Fruit fly (Drosophila melanogaster): ENCODE results near the gene CG43954.

Gene CG43954

dm6 chr3L:16758504-16759109 lies 47.1 kb upstream of the CG43954 start (continued):
- peak; percentile 84 for TF ChIP-seq CG3919 (GFP tag; optimal IDR thresholded peaks at IDR 0.05)
- TF ChIP-seq CG11294 (GFP tag; IDR thresholded peaks at IDR 0.05): peak; percentile 46
- TF ChIP-seq CG34406 (GFP tag; optimal IDR thresholded peaks at IDR 0.05): peak; percentile 69
- peak; percentile 93 to 96 for TF ChIP-seq ss (GFP tag; optimal IDR thresholded peaks at IDR 0.05)
- peak; percentile 79 for TF ChIP-seq achi (GFP tag; optimal IDR thresholded peaks at IDR 0.05)
- TF ChIP-seq CG4318 (GFP tag; optimal IDR thresholded peaks at IDR 0.05): peak; percentile 76
- TF ChIP-seq Hr38 (GFP tag; optimal IDR thresholded peaks at IDR 0.05): no peak
- TF ChIP-seq fd85E (GFP tag; optimal IDR thresholded peaks at IDR 0.05): peak; percentile 47
- peak; percentile 70 for TF ChIP-seq CG11902 (GFP tag; optimal IDR thresholded peaks at IDR 0.05)
- TF ChIP-seq esn (GFP tag; optimal IDR thresholded peaks at IDR 0.05): peak; percentile 82
- TF ChIP-seq topi (GFP tag; optimal IDR thresholded peaks at IDR 0.05): peak; percentile 82
- TF ChIP-seq pdm3 (GFP tag; optimal IDR thresholded peaks at IDR 0.05): peak; percentile 82
- peak; percentile 86 for TF ChIP-seq CG8119 (GFP tag; IDR thresholded peaks at IDR 0.05)
- TF ChIP-seq Hr39 (GFP tag; optimal IDR thresholded peaks at IDR 0.05): peak; percentile 68
- peak; percentile 75 for TF ChIP-seq Met (GFP tag; optimal IDR thresholded peaks at IDR 0.05)
- TF ChIP-seq Blimp-1 (GFP tag; optimal IDR thresholded peaks at IDR 0.05): peak; percentile 53
- peak; percentile 73 for TF ChIP-seq acj6 (GFP tag; optimal IDR thresholded peaks at IDR 0.05)

- TF ChIP-seq Sox102F (GFP tag; optimal IDR thresholded peaks at IDR 0.05) (no peak), Hr38 (GFP tag; optimal IDR thresholded peaks at IDR 0.05) (no peak), CG6276 (GFP tag; optimal IDR thresholded peaks at IDR 0.05) (no peak), CG15336 (GFP tag; IDR thresholded peaks at IDR 0.05) (no peak), CG11294 (GFP tag; IDR thresholded peaks at IDR 0.05) (no peak), fkh (GFP tag; optimal IDR thresholded peaks at IDR 0.05) (no peak), achi (GFP tag; optimal IDR thresholded peaks at IDR 0.05) (no peak), CG6808 (GFP tag; optimal IDR thresholded peaks at IDR 0.05) (no peak)
Observed at dm6 chr3L:16755189-16755588, 43.7 kb upstream of the CG43954 start, which contains the start of gene CG42852. Gene CG42852 (plus strand): TSS chr3L:16755489.

dm6 chr3L:16752402-16753096 lies 41.1 kb upstream of the CG43954 start:
- TF ChIP-seq CG15336 (GFP tag; IDR thresholded peaks at IDR 0.05) (peak; percentile 82), cyc (GFP tag; optimal IDR thresholded peaks at IDR 0.05) (peak; percentile 46), CG6808 (GFP tag; optimal IDR thresholded peaks at IDR 0.05) (peak; percentile 62), CG10669 (GFP tag; optimal IDR thresholded peaks at IDR 0.05) (peak; percentile 65), Gug (GFP tag; IDR thresholded peaks at IDR 0.05) (peak; percentile 35; the same call in 1 of the 2 replicates), Lpt (GFP tag; optimal IDR thresholded peaks at IDR 0.05) (peak; percentile 77), CG6792 (GFP tag; optimal IDR thresholded peaks at IDR 0.05) (peak; percentile 56), CG6276 (GFP tag; optimal IDR thresholded peaks at IDR 0.05) (peak; percentile 80), Hr4 (GFP tag; optimal IDR thresholded peaks at IDR 0.05) (peak; percentile 70), Hr39 (GFP tag; optimal IDR thresholded peaks at IDR 0.05) (peak; percentile 20), esn (GFP tag; optimal IDR thresholded peaks at IDR 0.05) (peak; percentile 36), pdm3 (GFP tag; optimal IDR thresholded peaks at IDR 0.05) (peak; percentile 63), salr (GFP tag; optimal IDR thresholded peaks at IDR 0.05) (peak; percentile 64 to 69), spab (GFP tag; optimal IDR thresholded peaks at IDR 0.05) (peak; percentile 66), CG7368 (GFP tag; optimal IDR thresholded peaks at IDR 0.05) (peak; percentile 68), Met (GFP tag; optimal IDR thresholded peaks at IDR 0.05) (peak; percentile 35), Ets21C (GFP tag; optimal IDR thresholded peaks at IDR 0.05) (peak; percentile 2), CG6163 (GFP tag; IDR thresholded peaks at IDR 0.05) (peak; percentile 92), CG1621 (tag; optimal IDR thresholded peaks at IDR 0.05) (peak; percentile 60), CG8119 (GFP tag; IDR thresholded peaks at IDR 0.05) (peak; percentile 74), CG6854 (GFP tag; optimal IDR thresholded peaks at IDR 0.05) (no peak), CG9139 (GFP tag; optimal IDR thresholded peaks at IDR 0.05) (peak; percentile 36), Eip75B (GFP tag; optimal IDR thresholded peaks at IDR 0.05) (peak; percentile 77), ss (GFP tag; optimal IDR thresholded peaks at IDR 0.05) (peak; percentile 34 to 64), CG11902 (GFP tag; optimal IDR thresholded peaks at IDR 0.05) (peak; percentile 27), CG11294 (GFP tag; IDR thresholded peaks at IDR 0.05) (peak; percentile 50; the same call in 1 of the 2 replicates), Sox102F (GFP tag; optimal IDR thresholded peaks at IDR 0.05) (peak; percentile 14), dsx (GFP tag; optimal IDR thresholded peaks at IDR 0.05; ENCODE audit: poor library complexity, severe bottlenecking) (peak; percentile 27), Hr38 (GFP tag; optimal IDR thresholded peaks at IDR 0.05) (no peak), svp (GFP tag) (peak; percentile 78), topi (GFP tag; optimal IDR thresholded peaks at IDR 0.05) (peak; percentile 51), CG11762 (GFP tag; optimal IDR thresholded peaks at IDR 0.05; ENCODE audit: insufficient read depth) (peak; percentile 63), fd85E (GFP tag; optimal IDR thresholded peaks at IDR 0.05) (no peak), CG3919 (GFP tag; optimal IDR thresholded peaks at IDR 0.05) (peak; percentile 84), achi (GFP tag; optimal IDR thresholded peaks at IDR 0.05) (peak; percentile 76), CG16779 (tag; optimal IDR thresholded peaks at IDR 0.05) (peak; percentile 67)

Data from whole organism, prepupa.